Fruit fly (Drosophila melanogaster) whole organism: ENCODE data around the gene GluRIIB.

ENCODE experiments used
- CG8478 ChIP-seq: fragments of >200 bp; optimal IDR thresholded peaks from 2 replicates; lab custom pipeline; 2018; ENCODE audit warnings: inconsistent platforms
- Dll ChIP-seq: fragments of >200 bp; optimal IDR thresholded peaks from 2 replicates; lab custom pipeline; 2017
- EcR ChIP-seq, 2 experiments: fragments of >200 bp; optimal IDR thresholded peaks; 2 replicates each; lab custom pipeline; 2017; ENCODE audit warnings: missing biosample characterization in 2 of 2, missing genetic modification characterization in 2 of 2, missing genetic modification reagents in 2 of 2
- pan ChIP-seq: fragments of >200 bp; optimal IDR thresholded peaks from 2 replicates; lab custom pipeline; 2017
- psq ChIP-seq: fragments of >200 bp; optimal IDR thresholded peaks from 2 replicates; lab custom pipeline; 2017
- usp ChIP-seq: fragments of >200 bp; optimal IDR thresholded peaks from 2 replicates; lab custom pipeline; 2017; ENCODE audit warnings: missing biosample characterization, missing genetic modification characterization, mixed read lengths

GluRIIB gene

DNA sequence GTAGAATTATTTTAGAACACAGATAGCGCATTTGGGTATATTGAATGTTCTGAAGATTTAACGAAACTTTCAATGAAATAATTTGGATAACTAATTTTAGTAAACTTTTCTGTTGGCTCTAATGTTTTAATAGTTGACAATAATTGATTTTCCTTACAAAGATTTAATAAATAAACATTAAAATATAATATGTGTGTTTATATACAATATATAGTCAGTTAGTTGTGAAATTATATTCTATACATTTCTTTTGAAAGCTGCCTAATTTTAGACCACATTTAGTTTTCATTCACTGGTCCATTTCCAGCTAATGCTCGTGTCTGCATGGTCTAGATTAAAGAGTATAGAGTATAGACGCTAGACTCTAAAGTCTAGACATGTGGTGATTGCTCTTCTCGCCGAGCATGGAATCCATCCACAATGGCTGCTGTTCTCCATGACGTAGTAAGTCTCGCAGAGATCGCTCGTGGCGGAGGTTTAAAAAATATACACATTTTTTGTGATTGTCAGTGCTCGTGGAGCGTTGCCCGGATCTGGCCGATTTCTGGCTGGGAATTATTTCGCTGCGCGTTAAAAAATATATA, at the start of gene GluRIIB:
GluRIIB (plus strand) TSS at position 534 of the 584 bp plus-strand sequence.
- TF ChIP-seq CG8478 (lab: Kevin White, UChicago) (no peak), pan (lab: Kevin White, UChicago) (no peak), psq (lab: Kevin White, UChicago) (no peak), Dll (lab: Kevin White, UChicago) (no peak), EcR (GFP tag; optimal IDR thresholded peaks at IDR 0.05; lab: Kevin White, UChicago) (no peak), usp (no peak)

DNA sequence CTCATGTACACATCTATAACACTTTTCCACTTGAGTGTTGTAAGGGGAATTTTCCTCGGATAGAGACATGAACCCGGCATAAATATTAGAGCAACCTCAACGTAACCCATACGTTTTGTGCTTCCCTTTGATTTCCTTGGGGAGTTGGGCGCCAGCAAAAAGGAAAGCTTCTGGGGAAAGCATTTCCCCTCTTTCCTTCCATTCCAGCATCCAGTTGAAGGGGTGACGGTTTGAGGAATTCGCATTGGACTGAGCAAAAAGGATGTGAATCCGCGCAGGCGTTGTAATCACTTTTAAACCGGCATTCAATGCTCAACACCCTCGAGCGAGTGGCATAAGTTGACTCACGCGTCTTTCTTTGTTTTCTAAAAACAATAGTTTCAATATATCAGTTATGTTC, 44.2 kb upstream of the GluRIIB start:
- no peak for TF ChIP-seq Dll (lab: Kevin White, UChicago)
- TF ChIP-seq EcR (GFP tag; optimal IDR thresholded peaks at IDR 0.05; lab: Kevin White, UChicago): no peak
- no peak for TF ChIP-seq pan (lab: Kevin White, UChicago)
- no peak for TF ChIP-seq CG8478 (lab: Kevin White, UChicago)

- TF ChIP-seq psq (lab: Kevin White, UChicago) (no peak), usp (no peak), EcR (GFP tag; optimal IDR thresholded peaks at IDR 0.05; lab: Kevin White, UChicago) (no peak), pan (lab: Kevin White, UChicago) (no peak)
These were observed 41.7 kb upstream of the GluRIIB start, which contains the start of gene CG14020 for dm6 chr2L:5517393-5517792. CG14020 (plus strand) TSS chr2L:5517737.

DNA sequence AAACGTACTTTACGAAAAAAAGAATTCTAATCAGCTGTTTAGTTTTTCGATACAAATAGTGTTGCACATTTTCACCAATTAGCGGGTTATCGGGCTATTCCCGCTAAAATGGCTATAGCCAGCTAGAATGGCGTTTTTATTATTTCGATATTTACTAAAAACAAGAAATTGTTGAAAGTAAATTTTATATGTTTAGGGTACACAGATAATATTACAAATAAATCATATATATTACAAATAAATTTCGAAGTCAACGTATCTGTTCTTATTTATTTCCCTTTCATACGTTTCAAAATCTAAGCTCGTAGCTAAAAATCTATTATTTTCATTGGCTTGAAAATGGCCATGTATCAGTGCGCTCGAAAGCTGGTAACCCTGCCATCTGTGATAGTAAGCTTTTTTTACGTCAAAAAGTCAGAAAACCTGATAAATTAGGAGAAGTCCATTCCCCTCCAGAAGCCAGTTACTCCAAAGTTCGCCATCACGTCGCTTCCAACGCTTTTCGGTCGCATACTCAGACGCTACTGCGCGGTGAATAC, 39.2 kb upstream of the GluRIIB start, which contains the start of the genes CG7382 and cl:
CG7382 (minus strand) TSS at position 51 of the 539 bp plus-strand sequence.
cl (plus strand) TSS at position 290 of the 539 bp plus-strand sequence.
- no peak for TF ChIP-seq EcR (GFP tag; optimal IDR thresholded peaks at IDR 0.05; lab: Kevin White, UChicago)
- no peak for TF ChIP-seq pan (lab: Kevin White, UChicago)
- TF ChIP-seq Dll (lab: Kevin White, UChicago): no peak
- no peak for TF ChIP-seq CG8478 (lab: Kevin White, UChicago)
- TF ChIP-seq psq (lab: Kevin White, UChicago): no peak
- TF ChIP-seq usp: no peak

DNA sequence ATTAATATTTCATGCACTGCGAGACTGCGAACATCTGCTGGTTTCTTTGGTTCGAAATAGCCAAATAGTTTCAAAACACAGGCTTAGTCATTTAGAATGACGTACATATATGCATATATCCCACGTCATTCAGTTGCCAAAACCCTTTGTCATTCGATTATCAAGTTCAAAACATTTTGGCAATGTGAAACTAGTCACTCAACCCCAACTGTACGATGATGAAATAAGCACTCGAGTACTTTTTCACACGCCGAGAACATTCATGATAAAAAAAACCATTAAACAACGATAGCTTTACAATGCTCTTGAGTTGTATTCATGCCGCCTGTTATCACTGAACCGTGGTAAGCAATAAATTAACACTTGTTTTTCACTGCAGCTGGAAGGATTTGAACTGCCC, 38.4 kb upstream of the GluRIIB start:
- no peak for TF ChIP-seq psq (lab: Kevin White, UChicago)
- no peak for TF ChIP-seq Dll (lab: Kevin White, UChicago)
- TF ChIP-seq EcR (GFP tag; optimal IDR thresholded peaks at IDR 0.05; lab: Kevin White, UChicago): no peak
- TF ChIP-seq CG8478 (lab: Kevin White, UChicago): no peak
- no peak for TF ChIP-seq usp
- no peak for TF ChIP-seq pan (lab: Kevin White, UChicago)

- TF ChIP-seq psq (lab: Kevin White, UChicago) (no peak), usp (no peak), EcR (GFP tag; optimal IDR thresholded peaks at IDR 0.05; lab: Kevin White, UChicago) (no peak), Dll (lab: Kevin White, UChicago) (no peak), pan (lab: Kevin White, UChicago) (no peak), CG8478 (lab: Kevin White, UChicago) (no peak)
These were observed 35.2 kb upstream of the GluRIIB start, which contains the start of the genes Vps52 and Elp4 for dm6 chr2L:5523848-5524473. Vps52 (minus strand) TSS chr2L:5523898. Elp4 (plus strand) TSS chr2L:5524139.

- TF ChIP-seq pan (lab: Kevin White, UChicago) (no peak), psq (lab: Kevin White, UChicago) (no peak), EcR (GFP tag; optimal IDR thresholded peaks at IDR 0.05; lab: Kevin White, UChicago) (no peak), Dll (lab: Kevin White, UChicago) (no peak), CG8478 (lab: Kevin White, UChicago) (no peak), usp (no peak)
These were observed 33.4 kb upstream of the GluRIIB start, which contains the start of gene Cap-D3 for dm6 chr2L:5525723-5526122. Cap-D3 (plus strand) TSS chr2L:5525905.

dm6 chr2L:5526738-5527137, 32.4 kb upstream of the GluRIIB start, which contains the start of gene Cox11:
Cox11 (plus strand) TSS chr2L:5526957.
- TF ChIP-seq psq (lab: Kevin White, UChicago) (no peak), usp (no peak), pan (lab: Kevin White, UChicago) (no peak), Dll (lab: Kevin White, UChicago) (no peak), EcR (GFP tag; optimal IDR thresholded peaks at IDR 0.05; lab: Kevin White, UChicago) (no peak), CG8478 (lab: Kevin White, UChicago) (no peak)

DNA sequence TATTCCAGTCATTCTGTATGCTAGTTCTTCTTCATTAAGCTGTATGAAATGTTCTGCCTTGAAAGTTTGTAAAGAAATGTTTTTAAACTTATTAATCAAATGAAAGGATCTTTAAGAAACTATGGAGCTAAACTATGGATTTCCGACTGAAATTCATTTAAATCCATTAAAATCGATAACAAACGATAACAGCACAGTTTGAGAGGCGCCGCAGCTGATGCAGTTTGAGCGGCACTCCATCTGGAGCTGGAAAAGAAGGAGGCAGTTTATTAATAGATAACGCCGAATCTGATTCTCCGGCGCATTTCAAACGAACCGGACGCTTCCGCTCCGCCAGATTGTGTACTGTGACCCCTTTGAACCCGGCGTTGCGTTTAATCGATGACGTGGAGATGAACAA, 31.3 kb upstream of the GluRIIB start, which contains the start of gene CG31915:
CG31915 (plus strand) TSS at position 263 of the 400 bp plus-strand sequence.
- no peak for TF ChIP-seq CG8478 (lab: Kevin White, UChicago)
- no peak for TF ChIP-seq pan (lab: Kevin White, UChicago)
- no peak for TF ChIP-seq Dll (lab: Kevin White, UChicago)
- TF ChIP-seq usp: no peak
- no peak for TF ChIP-seq psq (lab: Kevin White, UChicago)
- no peak for TF ChIP-seq EcR (GFP tag; optimal IDR thresholded peaks at IDR 0.05; lab: Kevin White, UChicago)

DNA sequence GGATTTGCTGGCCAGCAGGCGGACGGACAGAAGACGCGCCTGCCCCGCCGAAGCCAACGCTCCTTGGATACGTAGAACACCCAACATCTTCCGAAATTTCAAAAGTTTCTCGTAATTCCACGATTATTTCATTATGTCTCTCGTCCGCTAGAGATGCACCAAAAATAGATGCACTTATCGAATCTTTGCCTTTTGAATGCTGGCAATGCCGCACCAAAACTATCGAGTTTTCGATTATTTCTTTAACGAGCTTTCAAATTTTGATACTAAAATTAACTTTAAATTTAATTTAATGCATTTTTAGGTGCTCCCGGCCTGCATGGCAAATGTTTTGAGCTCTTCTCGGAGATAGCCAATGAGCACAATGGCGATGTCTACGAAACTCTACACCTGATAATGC, 27.1 kb upstream of the GluRIIB start, which contains the start of gene Coq6:
Coq6 (minus strand) TSS at position 163 of the 400 bp plus-strand sequence.
- TF ChIP-seq EcR (GFP tag; optimal IDR thresholded peaks at IDR 0.05; lab: Kevin White, UChicago) (no peak), Dll (lab: Kevin White, UChicago) (no peak), CG8478 (lab: Kevin White, UChicago) (no peak), pan (lab: Kevin White, UChicago) (no peak), usp (no peak), psq (lab: Kevin White, UChicago) (no peak)

DNA sequence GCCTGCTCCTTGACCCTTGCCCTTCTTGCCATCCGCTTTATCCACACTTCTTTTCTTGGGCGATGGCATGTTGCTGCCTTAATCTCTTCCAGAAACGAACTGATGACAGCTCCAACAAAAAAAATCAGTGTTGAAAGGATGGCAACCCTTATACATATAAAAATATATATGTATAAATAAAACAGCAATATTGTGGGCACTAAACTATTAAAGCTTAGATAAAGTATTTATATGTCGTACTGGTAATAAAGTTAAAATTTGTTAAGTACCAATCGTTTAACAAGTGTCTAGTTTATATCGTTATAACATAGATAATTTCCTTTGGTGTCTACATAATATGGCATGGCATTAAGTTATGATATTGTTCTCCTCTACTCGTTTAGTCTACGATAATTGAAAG, 22.5 kb upstream of the GluRIIB start, which contains the start of gene tomb:
tomb (minus strand) TSS at position 101 of the 400 bp plus-strand sequence.
- TF ChIP-seq usp (no peak), psq (lab: Kevin White, UChicago) (no peak), CG8478 (lab: Kevin White, UChicago) (no peak), EcR (GFP tag; optimal IDR thresholded peaks at IDR 0.05; lab: Kevin White, UChicago) (no peak), pan (lab: Kevin White, UChicago) (no peak), Dll (lab: Kevin White, UChicago) (no peak)
